Worm (Caenorhabditis elegans) whole organism, young adult: ENCODE data around the gene R144.11.

Source experiments
- C06A6.2 ChIP-seq: fragments of 200-800 bp; sonication (Bioruptor generic); conservative IDR thresholded peaks from 2 replicates; pipeline ENCODE4 v1.3.6; 2022; ENCODE audit warnings: missing genetic modification characterization, missing compliant biosample characterization
- D2030.7 ChIP-seq: fragments of 200-800 bp; sonication (Bioruptor generic); IDR thresholded peaks from 2 replicates; pipeline ENCODE4 v1.3.6; 2022; ENCODE audit warnings: missing genetic modification reagents, missing genetic modification characterization, missing compliant biosample characterization
- F10E7.11 ChIP-seq: sonication (generic microtip); optimal IDR thresholded peaks from 2 replicates; lab custom pipeline; 2017; ENCODE audit warnings: mild to moderate bottlenecking, missing genetic modification characterization, moderate library complexity, missing compliant biosample characterization
- F23B12.7 ChIP-seq: sonication (generic microtip); optimal IDR thresholded peaks from 2 replicates; lab custom pipeline; 2017; ENCODE audit warnings: missing genetic modification characterization, mild to moderate bottlenecking, missing compliant biosample characterization, antibody characterized with exemption, moderate library complexity; ENCODE audit not compliant: insufficient read depth
- F37B4.10 ChIP-seq: fragments of 200-800 bp; sonication (Bioruptor generic); IDR thresholded peaks from 2 replicates; pipeline ENCODE4 v1.3.6; 2022; ENCODE audit warnings: missing genetic modification characterization, missing compliant biosample characterization
- F57A8.1 ChIP-seq: fragments of 200-800 bp; sonication (Bioruptor generic); optimal IDR thresholded peaks from 2 replicates; lab custom pipeline; 2018; ENCODE audit warnings: mild to moderate bottlenecking, missing genetic modification characterization, moderate library complexity, missing compliant biosample characterization
- K12H6.12 ChIP-seq: fragments of 200-800 bp; sonication (Bioruptor generic); optimal IDR thresholded peaks from 2 replicates; lab custom pipeline; 2018; ENCODE audit warnings: mild to moderate bottlenecking, missing genetic modification characterization, missing compliant biosample characterization
- T07F8.4 ChIP-seq: sonication (generic microtip); optimal IDR thresholded peaks from 2 replicates; lab custom pipeline; 2016; ENCODE audit warnings: mild to moderate bottlenecking, missing genetic modification characterization, moderate library complexity, missing compliant biosample characterization
- T26A5.8 ChIP-seq: sonication (generic microtip); optimal IDR thresholded peaks from 2 replicates; lab custom pipeline; 2016; ENCODE audit warnings: missing genetic modification characterization, missing compliant biosample characterization
- Y56A3A.18 ChIP-seq: fragments of 200-800 bp; sonication (Bioruptor generic); IDR thresholded peaks from 2 replicates; pipeline ENCODE4 v1.3.6; 2022; ENCODE audit warnings: missing genetic modification reagents, missing genetic modification characterization, missing compliant biosample characterization
- Y67H2A.10 ChIP-seq: fragments of 200-800 bp; sonication (Bioruptor generic); conservative IDR thresholded peaks from 2 replicates; pipeline ENCODE4 v1.3.6; 2022; ENCODE audit warnings: missing genetic modification reagents, missing genetic modification characterization, missing compliant biosample characterization
- ZK185.1 ChIP-seq: sonication (generic microtip); optimal IDR thresholded peaks from 2 replicates; lab custom pipeline; 2016; ENCODE audit warnings: mild to moderate bottlenecking, missing genetic modification characterization, missing compliant biosample characterization; ENCODE audit not compliant: poor library complexity, severe bottlenecking
- ama-1 ChIP-seq, 3 experiments: fragments of 150-350 bp in 1 of 3; sonication (generic microtip) in 2 of 3; optimal IDR thresholded peaks; 2 replicates each; lab custom pipeline; 2014 to 2018; ENCODE audit warnings: missing biosample characterization in 2 of 3, missing genetic modification characterization in 2 of 3, missing genetic modification reagents in 2 of 3
- athp-1 ChIP-seq: sonication (generic microtip); optimal IDR thresholded peaks from 2 replicates; lab custom pipeline; 2017; ENCODE audit warnings: mild to moderate bottlenecking, missing genetic modification characterization, missing compliant biosample characterization
- attf-3 ChIP-seq: fragments of 200-800 bp; sonication (Bioruptor generic); conservative IDR thresholded peaks from 2 replicates; pipeline ENCODE4 v1.3.6; 2022; ENCODE audit warnings: missing genetic modification reagents, missing genetic modification characterization, missing compliant biosample characterization
- attf-5 ChIP-seq: fragments of 200-800 bp; sonication (Bioruptor generic); optimal IDR thresholded peaks from 2 replicates; lab custom pipeline; 2018; ENCODE audit warnings: mild to moderate bottlenecking, missing genetic modification characterization, missing compliant biosample characterization
- ceh-100 ChIP-seq: fragments of 200-800 bp; sonication (Bioruptor generic); IDR thresholded peaks from 2 replicates; pipeline ENCODE4 v1.3.6; 2022; ENCODE audit warnings: missing genetic modification reagents, missing genetic modification characterization, missing compliant biosample characterization
- ceh-27 ChIP-seq: fragments of 200-800 bp; sonication (Bioruptor generic); optimal IDR thresholded peaks from 2 replicates; lab custom pipeline; 2018; ENCODE audit warnings: mild to moderate bottlenecking, missing genetic modification characterization, moderate library complexity, missing compliant biosample characterization
- ceh-40 ChIP-seq: fragments of 200-800 bp; sonication (Bioruptor generic); IDR thresholded peaks from 2 replicates; pipeline ENCODE4 v1.3.6; 2022; ENCODE audit warnings: missing genetic modification characterization, missing compliant biosample characterization
- ceh-91 ChIP-seq: fragments of 200-800 bp; sonication (Bioruptor generic); IDR thresholded peaks from 2 replicates; pipeline ENCODE4 v1.3.6; 2022; ENCODE audit warnings: missing genetic modification reagents, missing genetic modification characterization, missing compliant biosample characterization
- egl-18 ChIP-seq: fragments of 200-800 bp; sonication (Bioruptor generic); IDR thresholded peaks from 2 replicates; pipeline ENCODE4 v1.3.6; 2022; ENCODE audit warnings: missing genetic modification reagents, missing genetic modification characterization, missing compliant biosample characterization
- egrh-3 ChIP-seq: fragments of 200-800 bp; sonication (Bioruptor generic); IDR thresholded peaks from 2 replicates; pipeline ENCODE4 v1.3.6; 2022; ENCODE audit warnings: missing genetic modification reagents, missing genetic modification characterization, missing compliant biosample characterization
- hlh-26 ChIP-seq: fragments of 200-800 bp; sonication (Bioruptor generic); conservative IDR thresholded peaks from 2 replicates; pipeline ENCODE4 v1.3.6; 2022; ENCODE audit warnings: missing genetic modification reagents, missing genetic modification characterization, missing compliant biosample characterization
- hmg-1.2 ChIP-seq: fragments of 200-800 bp; sonication (Bioruptor generic); IDR thresholded peaks from 2 replicates; pipeline ENCODE4 v1.3.6; 2022; ENCODE audit warnings: missing genetic modification reagents, missing genetic modification characterization, missing compliant biosample characterization
- hmg-20 ChIP-seq: fragments of 200-800 bp; sonication (Bioruptor generic); IDR thresholded peaks from 2 replicates; pipeline ENCODE4 v1.3.6; 2022; ENCODE audit warnings: missing genetic modification reagents, missing genetic modification characterization, missing compliant biosample characterization
- let-607 ChIP-seq, 2 experiments: fragments of 200-800 bp in 1 of 2; sonication (Bioruptor generic) in 1 of 2; sonication (generic microtip) in 1 of 2; optimal IDR thresholded peaks; 2 replicates each; lab custom pipeline; 2016 to 2018; ENCODE audit warnings: mild to moderate bottlenecking in 2 of 2, missing compliant biosample characterization in 2 of 2, missing genetic modification characterization in 2 of 2, moderate library complexity in 2 of 2, missing genotype in 1 of 2
- lin-35 ChIP-seq, 3 experiments: fragments of 150-350 bp in 2 of 3; sonication (generic microtip) in 1 of 3; optimal IDR thresholded peaks; 2 replicates each; lab custom pipeline; 2014 to 2018; ENCODE audit warnings: missing biosample characterization in 3 of 3, missing genetic modification characterization in 3 of 3, missing genetic modification reagents in 3 of 3
- lin-40 ChIP-seq: sonication (generic microtip); optimal IDR thresholded peaks from 2 replicates; lab custom pipeline; 2016; ENCODE audit warnings: missing genetic modification characterization, mild to moderate bottlenecking, missing compliant biosample characterization, missing genotype, missing genetic modification reagents
- lsl-1 ChIP-seq: fragments of 200-800 bp; sonication (Bioruptor generic); optimal IDR thresholded peaks from 2 replicates; lab custom pipeline; 2018; ENCODE audit warnings: mild to moderate bottlenecking, missing genetic modification characterization, moderate library complexity, missing compliant biosample characterization
- lsy-27 ChIP-seq: sonication (generic microtip); optimal IDR thresholded peaks from 2 replicates; lab custom pipeline; 2017; ENCODE audit warnings: missing genetic modification characterization, mild to moderate bottlenecking, missing compliant biosample characterization, antibody characterized with exemption, missing genotype, borderline replicate concordance; ENCODE audit not compliant: insufficient read depth
- madf-10 ChIP-seq: sonication (generic microtip); optimal IDR thresholded peaks from 2 replicates; lab custom pipeline; 2016; ENCODE audit warnings: mild to moderate bottlenecking, missing genetic modification characterization, missing compliant biosample characterization
- madf-3 ChIP-seq: fragments of 200-800 bp; sonication (Bioruptor generic); IDR thresholded peaks from 2 replicates; pipeline ENCODE4 v1.3.6; 2022; ENCODE audit warnings: missing genetic modification reagents, missing genetic modification characterization, missing compliant biosample characterization
- madf-8 ChIP-seq: fragments of 200-800 bp; sonication (Bioruptor generic); conservative IDR thresholded peaks from 2 replicates; pipeline ENCODE4 v1.3.6; 2022; ENCODE audit warnings: missing genetic modification reagents, missing genetic modification characterization, missing compliant biosample characterization
- mcd-1 ChIP-seq: fragments of 200-800 bp; sonication (Bioruptor generic); IDR thresholded peaks from 2 replicates; pipeline ENCODE4 v1.3.6; 2022; ENCODE audit warnings: missing genetic modification reagents, missing genetic modification characterization, missing compliant biosample characterization
- mes-4 ChIP-seq: sonication (generic microtip); optimal IDR thresholded peaks from 2 replicates; lab custom pipeline; 2016; ENCODE audit warnings: missing genotype, missing genetic modification characterization, missing compliant biosample characterization
- nhr-80 ChIP-seq: sonication (generic microtip); optimal IDR thresholded peaks from 2 replicates; lab custom pipeline; 2016; ENCODE audit warnings: missing genetic modification characterization, missing compliant biosample characterization
- pbrm-1 ChIP-seq: fragments of 200-800 bp; sonication (Bioruptor generic); IDR thresholded peaks from 2 replicates; pipeline ENCODE4 v1.3.6; 2022; ENCODE audit warnings: missing genetic modification reagents, missing genetic modification characterization, missing compliant biosample characterization
- pha-4 ChIP-seq: fragments of 150-350 bp; sonication (generic microtip); optimal IDR thresholded peaks from 2 replicates; lab custom pipeline; 2014; ENCODE audit warnings: missing biosample characterization, missing genetic modification reagents, missing genetic modification characterization
- rcor-1 ChIP-seq: fragments of 200-800 bp; sonication (Bioruptor generic); IDR thresholded peaks from 2 replicates; pipeline ENCODE4 v1.3.6; 2022; ENCODE audit warnings: missing genetic modification reagents, missing genetic modification characterization, missing compliant biosample characterization
- sdz-38 ChIP-seq: sonication (generic microtip); optimal IDR thresholded peaks from 2 replicates; lab custom pipeline; 2016; ENCODE audit warnings: missing genotype, missing genetic modification characterization, missing compliant biosample characterization
- snpc-4 ChIP-seq, 5 experiments: fragments of 150-350 bp in 1 of 5; sonication (generic microtip) in 4 of 5; optimal IDR thresholded peaks; 2 replicates each; lab custom pipeline; 2014 to 2018; ENCODE audit warnings: missing genetic modification characterization in 5 of 5, missing biosample characterization in 3 of 5, antibody characterized with exemption in 2 of 5, mild to moderate bottlenecking in 2 of 5, missing compliant biosample characterization in 2 of 5, missing genotype in 2 of 5, moderate library complexity in 2 of 5, missing genetic modification reagents in 1 of 5
- somi-1 ChIP-seq: fragments of 200-800 bp; sonication (Bioruptor generic); optimal IDR thresholded peaks from 2 replicates; lab custom pipeline; 2018; ENCODE audit warnings: mild to moderate bottlenecking, missing genetic modification characterization, missing compliant biosample characterization
- sptf-2 ChIP-seq: fragments of 200-800 bp; sonication (Bioruptor generic); optimal IDR thresholded peaks from 2 replicates; lab custom pipeline; 2018; ENCODE audit warnings: mild to moderate bottlenecking, missing genetic modification characterization, missing compliant biosample characterization
- unc-130 ChIP-seq: sonication (generic microtip); optimal IDR thresholded peaks from 2 replicates; lab custom pipeline; 2016; ENCODE audit warnings: missing genetic modification reagents, missing genetic modification characterization, missing compliant biosample characterization
- ztf-28 ChIP-seq: fragments of 200-800 bp; sonication (Bioruptor generic); IDR thresholded peaks from 2 replicates; pipeline ENCODE4 v1.3.6; 2022; ENCODE audit warnings: missing genetic modification reagents, missing genetic modification characterization, missing compliant biosample characterization
- ztf-6 ChIP-seq: fragments of 200-800 bp; sonication (Bioruptor generic); IDR thresholded peaks from 2 replicates; pipeline ENCODE4 v1.3.6; 2022; ENCODE audit warnings: missing genetic modification reagents, missing genetic modification characterization, missing compliant biosample characterization

Gene R144.11

ce11 chrIII:4962886-4963285 lies 45.7 kb downstream of the R144.11 start, which contains the start of gene C27F2.9:
Gene C27F2.9, minus strand, starts transcription at chrIII:4963044.
- peak; percentile 82 to 98 (median 87) for TF ChIP-seq lin-35 (GFP tag; optimal IDR thresholded peaks at IDR 0.05; lab: Kevin White, UChicago)
- TF ChIP-seq ZK185.1 (tag; lab: Kevin White, UChicago): peak; percentile 55
- peak; percentile 90 for TF ChIP-seq rcor-1 (GFP tag; lab: Robert Waterston, UW)
- no peak for TF ChIP-seq Y67H2A.10 (GFP tag; lab: Robert Waterston, UW)
- no peak for TF ChIP-seq hlh-26 (GFP tag; lab: Robert Waterston, UW)
- peak; percentile 42; the same call in 1 of the 2 replicates for TF ChIP-seq ztf-6
- peak; percentile 24 for TF ChIP-seq F23B12.7 (tag; lab: Kevin White, UChicago)
- peak; percentile 91 for TF ChIP-seq attf-5 (GFP tag; lab: Kevin White, UChicago)
- TF ChIP-seq hmg-20 (GFP tag; lab: Robert Waterston, UW): peak; percentile 85
- no peak for TF ChIP-seq athp-1 (tag; lab: Kevin White, UChicago)
- TF ChIP-seq snpc-4 (GFP tag; optimal IDR thresholded peaks at IDR 0.05; lab: Kevin White, UChicago): peak; percentile 50
- peak in 2 of 4 experiments; percentile 55 to 85 for TF ChIP-seq snpc-4 (tag; optimal IDR thresholded peaks at IDR 0.05; lab: Kevin White, UChicago)
- 0 out of 2 replicates have a peak, but pooled peaks have one; percentile 12 for TF ChIP-seq egrh-3 (GFP tag; lab: Robert Waterston, UW)
- peak; percentile 90 for TF ChIP-seq mcd-1 (GFP tag; lab: Robert Waterston, UW)
- peak; percentile 54 for TF ChIP-seq K12H6.12 (tag; lab: Kevin White, UChicago)
- TF ChIP-seq mes-4 (tag; lab: Kevin White, UChicago): no peak
- peak; percentile 20 for TF ChIP-seq pha-4
- TF ChIP-seq madf-10 (tag; lab: Kevin White, UChicago): peak; percentile 35
- TF ChIP-seq madf-3 (GFP tag; lab: Robert Waterston, UW): peak; percentile 86; the same call in 1 of the 2 replicates
- peak; percentile 73 for TF ChIP-seq pbrm-1
- TF ChIP-seq Y56A3A.18: no peak
- TF ChIP-seq attf-3 (GFP tag; lab: Robert Waterston, UW): peak; percentile 77
- peak; percentile 86 for TF ChIP-seq lin-40
- no peak for TF ChIP-seq F10E7.11 (tag; lab: Kevin White, UChicago)
- peak; percentile 52 for TF ChIP-seq nhr-80
- no peak for TF ChIP-seq T07F8.4 (tag; lab: Kevin White, UChicago)
- peak; percentile 67; the same call in 1 of the 2 replicates for TF ChIP-seq ceh-100 (GFP tag; lab: Robert Waterston, UW)
- peak; percentile 61; the same call in 1 of the 2 replicates for TF ChIP-seq ceh-91 (GFP tag; lab: Robert Waterston, UW)
- no peak for TF ChIP-seq ceh-40
- TF ChIP-seq ztf-28: no peak
- 0 out of 2 replicates have a peak, but pooled peaks have one; percentile 34 for TF ChIP-seq C06A6.2 (GFP tag; lab: Robert Waterston, UW)
- peak; percentile 48 for TF ChIP-seq unc-130 (GFP tag; lab: Kevin White, UChicago)
- no peak for TF ChIP-seq F37B4.10 (GFP tag; lab: Robert Waterston, UW)
- peak; percentile 67 for TF ChIP-seq hmg-1.2 (GFP tag; lab: Robert Waterston, UW)
- no peak for TF ChIP-seq sdz-38 (tag; lab: Kevin White, UChicago)
- peak; percentile 34 for TF ChIP-seq ceh-27
- TF ChIP-seq F57A8.1 (GFP tag; lab: Kevin White, UChicago): no peak
- peak; percentile 35 for TF ChIP-seq somi-1 (GFP tag; lab: Kevin White, UChicago)
- peak in 1 of 2 experiments; percentile 22 for TF ChIP-seq let-607 (tag; optimal IDR thresholded peaks at IDR 0.05; lab: Kevin White, UChicago)
- peak; percentile 62 for TF ChIP-seq D2030.7 (GFP tag; lab: Robert Waterston, UW)
- TF ChIP-seq lsy-27 (tag; lab: Kevin White, UChicago): no peak
- no peak for TF ChIP-seq ama-1 (optimal IDR thresholded peaks at IDR 0.05; lab: Kevin White, UChicago)
- TF ChIP-seq ama-1 (GFP tag; optimal IDR thresholded peaks at IDR 0.05; lab: Kevin White, UChicago): peak in 1 of 2 experiments; percentile 27
- TF ChIP-seq sptf-2 (GFP tag; lab: Kevin White, UChicago): no peak
- TF ChIP-seq egl-18 (GFP tag; lab: Robert Waterston, UW): no peak
- TF ChIP-seq T26A5.8 (tag; lab: Kevin White, UChicago): no peak
- no peak; the same call in 1 of the 2 replicates for TF ChIP-seq madf-8 (GFP tag; lab: Robert Waterston, UW)
- peak; percentile 77 for TF ChIP-seq lsl-1 (GFP tag; lab: Kevin White, UChicago)
